Worm (Caenorhabditis elegans) whole organism, young adult: ENCODE measurements around the gene F26F2.4.

Source experiments
- C06A6.2 ChIP-seq: fragments of 200-800 bp; sonication (Bioruptor generic); conservative IDR thresholded peaks from 2 replicates; pipeline ENCODE4 v1.3.6; 2022; ENCODE audit warnings: missing genetic modification characterization, missing compliant biosample characterization
- F37B4.10 ChIP-seq: fragments of 200-800 bp; sonication (Bioruptor generic); IDR thresholded peaks from 2 replicates; pipeline ENCODE4 v1.3.6; 2022; ENCODE audit warnings: missing genetic modification characterization, missing compliant biosample characterization
- F52B5.7 ChIP-seq: sonication (generic microtip); optimal IDR thresholded peaks from 2 replicates; lab custom pipeline; 2016; ENCODE audit warnings: mild to moderate bottlenecking, missing genetic modification characterization, missing compliant biosample characterization
- ama-1 ChIP-seq, 3 experiments: fragments of 150-350 bp in 1 of 3; sonication (generic microtip) in 2 of 3; optimal IDR thresholded peaks; 2 replicates each; lab custom pipeline; 2014 to 2018; ENCODE audit warnings: missing biosample characterization in 2 of 3, missing genetic modification characterization in 2 of 3, missing genetic modification reagents in 2 of 3
- aptf-3 ChIP-seq: fragments of 200-800 bp; sonication (Bioruptor generic); IDR thresholded peaks from 2 replicates; pipeline ENCODE4 v1.3.6; 2022; ENCODE audit warnings: missing genetic modification characterization, missing compliant biosample characterization
- attf-3 ChIP-seq: fragments of 200-800 bp; sonication (Bioruptor generic); conservative IDR thresholded peaks from 2 replicates; pipeline ENCODE4 v1.3.6; 2022; ENCODE audit warnings: missing genetic modification reagents, missing genetic modification characterization, missing compliant biosample characterization
- cebp-1 ChIP-seq, 2 experiments: fragments of 200-800 bp in 1 of 2; sonication (Bioruptor generic) in 1 of 2; sonication (generic microtip) in 1 of 2; IDR thresholded peaks in 1 of 2; optimal IDR thresholded peaks in 1 of 2; 2 replicates each; pipeline versions ENCODE4 v1.3.6 to Lab custom; 2017 to 2022; ENCODE audit warnings: missing compliant biosample characterization in 2 of 2, missing genetic modification characterization in 2 of 2, mild to moderate bottlenecking in 1 of 2, missing genetic modification reagents in 1 of 2, moderate library complexity in 1 of 2
- ceh-100 ChIP-seq: fragments of 200-800 bp; sonication (Bioruptor generic); IDR thresholded peaks from 2 replicates; pipeline ENCODE4 v1.3.6; 2022; ENCODE audit warnings: missing genetic modification reagents, missing genetic modification characterization, missing compliant biosample characterization
- die-1 ChIP-seq: sonication (generic microtip); optimal IDR thresholded peaks from 2 replicates; lab custom pipeline; 2016; ENCODE audit warnings: missing genotype, mild to moderate bottlenecking, missing genetic modification characterization, missing compliant biosample characterization
- dox-1 ChIP-seq: fragments of 200-800 bp; sonication (Bioruptor generic); IDR thresholded peaks from 2 replicates; pipeline ENCODE4 v1.3.6; 2022; ENCODE audit warnings: missing genetic modification reagents, missing genetic modification characterization, missing compliant biosample characterization
- dpl-1 ChIP-seq: fragments of 150-350 bp; optimal IDR thresholded peaks from 2 replicates; lab custom pipeline; 2014; ENCODE audit warnings: missing biosample characterization, missing genetic modification reagents, missing genetic modification characterization
- egrh-3 ChIP-seq: fragments of 200-800 bp; sonication (Bioruptor generic); IDR thresholded peaks from 2 replicates; pipeline ENCODE4 v1.3.6; 2022; ENCODE audit warnings: missing genetic modification reagents, missing genetic modification characterization, missing compliant biosample characterization
- ekl-4 ChIP-seq: fragments of 200-800 bp; sonication (Bioruptor generic); IDR thresholded peaks from 2 replicates; pipeline ENCODE4 v1.3.6; 2022; ENCODE audit warnings: missing genetic modification reagents, missing genetic modification characterization, missing compliant biosample characterization
- hlh-26 ChIP-seq: fragments of 200-800 bp; sonication (Bioruptor generic); conservative IDR thresholded peaks from 2 replicates; pipeline ENCODE4 v1.3.6; 2022; ENCODE audit warnings: missing genetic modification reagents, missing genetic modification characterization, missing compliant biosample characterization
- hsf-1 ChIP-seq: fragments of 200-800 bp; sonication (Bioruptor generic); IDR thresholded peaks from 2 replicates; pipeline ENCODE4 v1.3.6; 2022; ENCODE audit warnings: missing genetic modification reagents, missing genetic modification characterization, missing compliant biosample characterization
- lag-1 ChIP-seq: fragments of 200-800 bp; sonication (Bioruptor generic); IDR thresholded peaks from 2 replicates; pipeline ENCODE4 v1.3.6; 2022; ENCODE audit warnings: missing genetic modification reagents, missing genetic modification characterization, missing compliant biosample characterization
- let-607 ChIP-seq, 2 experiments: fragments of 200-800 bp in 1 of 2; sonication (Bioruptor generic) in 1 of 2; sonication (generic microtip) in 1 of 2; optimal IDR thresholded peaks; 2 replicates each; lab custom pipeline; 2016 to 2018; ENCODE audit warnings: mild to moderate bottlenecking in 2 of 2, missing compliant biosample characterization in 2 of 2, missing genetic modification characterization in 2 of 2, moderate library complexity in 2 of 2, missing genotype in 1 of 2
- lin-54 ChIP-seq: fragments of 200-800 bp; sonication (Bioruptor generic); optimal IDR thresholded peaks from 2 replicates; lab custom pipeline; 2018; ENCODE audit warnings: mild to moderate bottlenecking, missing genetic modification characterization, missing compliant biosample characterization
- mcd-1 ChIP-seq: fragments of 200-800 bp; sonication (Bioruptor generic); IDR thresholded peaks from 2 replicates; pipeline ENCODE4 v1.3.6; 2022; ENCODE audit warnings: missing genetic modification reagents, missing genetic modification characterization, missing compliant biosample characterization
- mxl-1 ChIP-seq: sonication (generic microtip); optimal IDR thresholded peaks from 2 replicates; lab custom pipeline; 2016; ENCODE audit warnings: missing genetic modification characterization, missing compliant biosample characterization
- nfya-2 ChIP-seq: fragments of 200-800 bp; sonication (Bioruptor generic); IDR thresholded peaks from 2 replicates; pipeline ENCODE4 v1.3.6; 2022; ENCODE audit warnings: missing genetic modification reagents, missing genetic modification characterization, missing compliant biosample characterization
- pbrm-1 ChIP-seq: fragments of 200-800 bp; sonication (Bioruptor generic); IDR thresholded peaks from 2 replicates; pipeline ENCODE4 v1.3.6; 2022; ENCODE audit warnings: missing genetic modification reagents, missing genetic modification characterization, missing compliant biosample characterization
- snpc-3.4 ChIP-seq: sonication (generic microtip); optimal IDR thresholded peaks from 2 replicates; lab custom pipeline; 2017; ENCODE audit warnings: missing genetic modification characterization, mild to moderate bottlenecking, missing compliant biosample characterization, antibody characterized with exemption, moderate library complexity, missing genotype, missing genetic modification reagents
- zfh-2 ChIP-seq: fragments of 200-800 bp; sonication (Bioruptor generic); conservative IDR thresholded peaks from 2 replicates; pipeline ENCODE4 v1.3.6; 2022; ENCODE audit warnings: missing genetic modification reagents, missing genetic modification characterization, missing compliant biosample characterization

Gene F26F2.4

DNA sequence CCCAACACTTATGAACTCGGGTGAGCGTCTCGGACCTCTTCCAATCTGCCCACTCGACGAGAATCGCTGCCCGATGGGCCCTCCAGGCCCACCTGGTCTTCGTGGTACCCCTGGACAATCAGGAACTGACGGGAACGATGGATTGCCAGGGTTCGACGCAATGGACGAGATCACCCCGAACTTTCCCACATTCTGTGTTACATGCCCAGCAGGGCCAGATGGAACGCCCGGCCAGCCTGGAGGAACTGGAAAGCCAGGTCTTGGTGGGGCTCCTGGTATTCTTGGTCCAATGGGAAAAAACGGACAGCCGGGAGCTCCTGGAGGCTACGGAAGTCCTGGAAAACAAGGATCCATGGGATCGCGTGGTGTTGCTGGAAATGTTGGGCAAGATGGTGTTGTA, 31.6 kb downstream of the F26F2.4 start:
- TF ChIP-seq zfh-2 (GFP tag; lab: Robert Waterston, UW) (peak; percentile 55; the same call in 1 of the 2 replicates), lag-1 (GFP tag; lab: Robert Waterston, UW) (0 out of 2 replicates have a peak, but pooled peaks have one; percentile 75), die-1 (tag; lab: Kevin White, UChicago) (no peak)

DNA sequence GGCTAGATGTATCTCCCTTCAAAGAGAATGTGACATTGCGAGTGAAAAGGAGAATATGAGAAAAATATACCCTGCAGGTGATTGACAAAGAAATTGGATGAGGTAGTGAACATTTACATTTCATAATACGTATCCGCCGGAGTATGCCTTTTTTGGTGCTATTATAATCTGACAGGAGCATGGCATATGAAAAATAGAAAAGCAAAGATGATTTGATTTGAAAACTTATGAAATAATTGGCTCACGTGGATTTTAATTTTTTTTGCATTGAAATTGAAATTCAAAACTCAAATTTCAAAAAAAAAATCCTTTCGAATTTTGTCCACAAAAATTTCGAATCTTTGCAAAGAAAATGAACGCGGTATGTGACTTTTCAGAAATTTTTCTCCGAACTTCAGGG, 33.9 kb downstream of the F26F2.4 start, which contains the start of gene ttr-11:
Gene ttr-11, plus strand, starts transcription at position 301 of the 400 bp plus-strand sequence.
- TF ChIP-seq lin-54 (GFP tag; lab: Kevin White, UChicago): no peak
- TF ChIP-seq ekl-4 (GFP tag; lab: Robert Waterston, UW): no peak

DNA sequence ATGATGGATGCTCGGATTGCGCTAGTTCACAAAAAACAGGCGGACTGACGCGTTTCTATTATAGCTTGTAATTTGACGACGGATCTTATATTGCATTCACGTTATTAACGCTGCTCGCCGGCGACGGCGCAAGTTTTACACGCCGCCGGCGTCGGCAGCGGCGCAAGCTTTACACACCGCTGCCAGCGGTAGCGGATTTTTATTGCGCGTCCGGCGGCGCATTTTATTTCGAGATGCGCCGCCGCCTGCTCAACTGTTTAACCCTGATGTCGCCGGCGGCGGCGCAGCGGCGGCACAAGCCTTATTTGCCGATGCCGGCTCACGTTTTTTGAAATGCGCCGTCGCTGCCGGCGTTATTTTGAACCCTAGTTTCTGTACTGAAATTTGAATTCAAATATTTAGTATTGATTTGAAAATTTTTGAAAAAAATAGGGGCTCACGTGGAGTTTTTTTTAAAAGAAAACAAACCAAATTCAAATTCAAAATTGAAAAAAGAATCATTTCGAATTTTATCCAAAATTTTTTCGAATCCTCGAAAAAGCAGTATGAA, 35.6 kb downstream of the F26F2.4 start, which contains the start of gene ttr-57:
Gene ttr-57, plus strand, starts transcription at position 500 of the 550 bp plus-strand sequence.
- TF ChIP-seq aptf-3 (GFP tag; lab: Robert Waterston, UW) (no peak), let-607 (tag; optimal IDR thresholded peaks at IDR 0.05; lab: Kevin White, UChicago) (no peak), zfh-2 (GFP tag; lab: Robert Waterston, UW) (peak; percentile 84), F37B4.10 (no peak), egrh-3 (GFP tag; lab: Robert Waterston, UW) (peak; percentile 57; the same call in 1 of the 2 replicates), mcd-1 (GFP tag; lab: Robert Waterston, UW) (no peak), hlh-26 (GFP tag; lab: Robert Waterston, UW) (no peak), hsf-1 (no peak), ama-1 (optimal IDR thresholded peaks at IDR 0.05; lab: Kevin White, UChicago) (no peak), ama-1 (GFP tag; optimal IDR thresholded peaks at IDR 0.05; lab: Kevin White, UChicago) (no peak), dpl-1 (no peak), nfya-2 (GFP tag; lab: Robert Waterston, UW) (no peak)
- TF ChIP-seq, all 124 proteins: peak for 2

DNA sequence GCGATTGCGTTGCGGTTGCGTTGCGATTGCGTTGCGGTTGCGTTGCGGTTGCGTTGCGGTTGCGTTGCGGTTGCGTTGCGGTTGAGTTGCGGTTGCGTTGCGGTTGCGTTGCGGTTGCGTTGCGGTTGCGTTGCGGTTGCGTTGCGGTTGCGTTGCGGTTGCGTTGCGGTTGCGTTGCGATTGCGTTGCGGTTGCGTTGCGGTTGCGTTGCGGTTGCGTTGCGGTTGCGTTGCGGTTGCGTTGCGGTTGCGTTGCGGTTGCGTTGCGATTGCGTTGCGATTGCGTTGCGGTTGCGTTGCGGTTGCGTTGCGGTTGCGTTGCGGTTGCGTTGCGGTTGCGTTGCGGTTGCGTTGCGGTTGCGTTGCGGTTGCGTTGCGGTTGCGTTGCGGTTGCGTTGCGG, 36.7 kb downstream of the F26F2.4 start:
- peak; percentile 26; the same call in 1 of the 2 replicates for TF ChIP-seq zfh-2 (GFP tag; lab: Robert Waterston, UW)

DNA sequence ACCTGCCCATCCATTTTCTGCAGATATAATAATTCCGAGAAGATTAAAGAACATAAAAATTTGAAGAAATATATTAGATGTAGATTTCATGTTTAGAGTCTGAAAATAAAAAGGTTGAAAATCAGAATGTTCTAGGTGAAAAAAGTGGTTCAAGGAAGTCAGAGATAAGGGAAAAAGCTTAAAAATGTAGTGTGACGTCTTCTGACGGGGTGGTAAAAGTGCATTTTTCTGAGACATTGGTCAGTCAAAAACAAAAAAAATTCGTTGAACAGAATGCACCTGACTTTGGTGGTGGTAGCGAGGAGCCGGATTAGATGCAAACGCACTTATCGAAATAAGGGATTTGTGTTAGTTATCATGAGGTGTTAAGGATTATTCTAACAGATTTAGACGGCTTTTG, 37.5 kb downstream of the F26F2.4 start, which contains the start of gene F46B3.23:
Gene F46B3.23, minus strand, starts transcription at position 101 of the 400 bp plus-strand sequence.
- no peak for TF ChIP-seq F52B5.7

DNA sequence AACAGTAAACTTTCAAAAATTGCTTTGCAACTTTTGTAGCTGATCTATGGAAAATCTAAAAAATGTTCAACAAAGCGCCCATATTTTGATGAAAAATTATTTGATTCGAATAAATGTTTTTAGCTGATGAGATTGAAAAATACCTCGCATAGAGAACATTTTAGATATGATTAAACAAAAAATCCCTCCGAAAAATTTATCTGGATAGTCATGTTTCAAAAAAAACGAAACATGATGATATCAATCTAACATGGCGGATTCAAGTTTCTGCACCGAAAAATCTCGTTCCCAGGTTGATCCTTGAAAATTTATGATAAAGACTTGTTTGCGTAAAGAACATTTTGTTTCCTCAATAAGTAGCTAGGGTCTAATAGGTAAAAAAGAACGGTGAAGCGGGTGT, 39.6 kb downstream of the F26F2.4 start, which contains the start of gene ttr-12:
Gene ttr-12, minus strand, starts transcription at position 101 of the 400 bp plus-strand sequence.
- no peak for TF ChIP-seq cebp-1 (GFP tag; IDR thresholded peaks at IDR 0.05; lab: Robert Waterston, UW)
- no peak for TF ChIP-seq cebp-1 (tag; optimal IDR thresholded peaks at IDR 0.05; lab: Kevin White, UChicago)
- TF ChIP-seq dox-1 (GFP tag; lab: Robert Waterston, UW): no peak
- TF ChIP-seq F52B5.7: no peak
- no peak for TF ChIP-seq lag-1 (GFP tag; lab: Robert Waterston, UW)
- TF ChIP-seq C06A6.2 (GFP tag; lab: Robert Waterston, UW): no peak
- no peak for TF ChIP-seq snpc-3.4
- no peak for TF ChIP-seq ceh-100 (GFP tag; lab: Robert Waterston, UW)

DNA sequence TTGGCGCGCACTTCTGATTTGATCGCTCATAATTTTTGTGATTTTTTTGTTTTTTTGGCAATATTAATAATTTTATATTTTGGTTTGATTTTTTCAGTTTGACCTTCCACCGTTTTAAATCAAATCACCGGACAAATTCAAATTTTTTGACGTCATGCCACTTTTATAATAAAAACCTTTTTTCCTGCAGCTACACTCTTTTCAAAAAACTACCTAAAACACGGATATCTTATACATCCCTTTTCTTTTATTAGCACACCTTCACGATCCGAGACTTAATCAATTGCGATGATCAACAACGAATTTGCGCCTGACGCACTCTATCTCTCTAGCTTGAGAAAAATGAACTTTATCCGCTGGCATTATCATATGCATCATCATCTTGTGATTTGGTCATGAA, 40.4 kb downstream of the F26F2.4 start, which contains the start of gene grd-2:
Gene grd-2, plus strand, starts transcription at position 301 of the 400 bp plus-strand sequence.
- no peak for TF ChIP-seq mxl-1
- TF ChIP-seq egrh-3 (GFP tag; lab: Robert Waterston, UW): no peak
- no peak for TF ChIP-seq attf-3 (GFP tag; lab: Robert Waterston, UW)
- TF ChIP-seq pbrm-1 (GFP tag; lab: Robert Waterston, UW): no peak
